Fruit fly (Drosophila melanogaster) whole organism, adult: ENCODE results near the gene Dus4.
A peak's percentile ranks its signal among the peaks of the same experiment; 100 is the strongest.

ENCODE experiments used
- CG11617 ChIP-seq: fragments of 200-800 bp; sonication (Bioruptor generic); optimal IDR thresholded peaks from 2 replicates; lab custom pipeline; 2017; ENCODE audit warnings: mild to moderate bottlenecking, missing biosample characterization, missing genetic modification reagents, missing genetic modification characterization
- CG12768 ChIP-seq: fragments of 200-800 bp; sonication (Bioruptor generic); optimal IDR thresholded peaks from 2 replicates; lab custom pipeline; 2017; ENCODE audit warnings: missing biosample characterization, missing genetic modification characterization, mild to moderate bottlenecking, moderate library complexity, missing genetic modification reagents
- CG14711 ChIP-seq: fragments of 200-800 bp; sonication (Bioruptor generic); optimal IDR thresholded peaks from 2 replicates; lab custom pipeline; 2018; ENCODE audit warnings: missing biosample characterization, mild to moderate bottlenecking, missing genetic modification characterization, moderate library complexity
- CG1620 ChIP-seq: fragments of 200-800 bp; sonication (Bioruptor generic); optimal IDR thresholded peaks from 2 replicates; lab custom pipeline; 2016; ENCODE audit warnings: missing biosample characterization, missing genetic modification characterization
- CG33017 ChIP-seq: fragments of 200-800 bp; sonication (Bioruptor generic); optimal IDR thresholded peaks from 2 replicates; lab custom pipeline; 2018; ENCODE audit warnings: missing biosample characterization, mild to moderate bottlenecking, missing genetic modification characterization, moderate library complexity
- CG5204 ChIP-seq: fragments of 200-800 bp; sonication (Bioruptor generic); optimal IDR thresholded peaks from 2 replicates; lab custom pipeline; 2016; ENCODE audit warnings: missing biosample characterization, missing genetic modification characterization
- CG7045 ChIP-seq: fragments of 200-800 bp; sonication (Bioruptor generic); optimal IDR thresholded peaks from 2 replicates; lab custom pipeline; 2017; ENCODE audit warnings: missing biosample characterization, mild to moderate bottlenecking, missing genetic modification characterization
- CG7101 ChIP-seq: fragments of 200-800 bp; sonication (Bioruptor generic); optimal IDR thresholded peaks from 2 replicates; lab custom pipeline; 2018; ENCODE audit warnings: missing biosample characterization, mild to moderate bottlenecking, missing genetic modification characterization, moderate library complexity
- Clk ChIP-seq: fragments of 200-800 bp; sonication (Bioruptor generic); optimal IDR thresholded peaks from 2 replicates; lab custom pipeline; 2017; ENCODE audit warnings: missing biosample characterization, missing genetic modification characterization
- Crg-1 ChIP-seq: fragments of 200-800 bp; sonication (Bioruptor generic); optimal IDR thresholded peaks from 2 replicates; lab custom pipeline; 2016; ENCODE audit warnings: missing biosample characterization, missing genetic modification characterization
- Hr96 ChIP-seq: fragments of 200-800 bp; sonication (Bioruptor generic); optimal IDR thresholded peaks from 2 replicates; lab custom pipeline; 2016; ENCODE audit warnings: missing biosample characterization, missing genetic modification characterization
- Mnt ChIP-seq: fragments of 200-800 bp; sonication (Bioruptor generic); optimal IDR thresholded peaks from 2 replicates; lab custom pipeline; 2016; ENCODE audit warnings: missing biosample characterization, mild to moderate bottlenecking, missing genetic modification characterization
- bab1 ChIP-seq: fragments of 200-800 bp; sonication (Bioruptor generic); optimal IDR thresholded peaks from 3 replicates; lab custom pipeline; 2019; ENCODE audit warnings: missing biosample characterization, mild to moderate bottlenecking, missing genetic modification characterization, moderate library complexity
- cic ChIP-seq: fragments of 200-800 bp; sonication (Bioruptor generic); optimal IDR thresholded peaks from 2 replicates; lab custom pipeline; 2017; ENCODE audit warnings: missing biosample characterization, mild to moderate bottlenecking, missing genetic modification characterization, moderate library complexity
- cnc ChIP-seq, 2 experiments: fragments of >200 bp; optimal IDR thresholded peaks; 2 replicates each; lab custom pipeline; 2017
- kay ChIP-seq: fragments of 200-800 bp; sonication (Bioruptor generic); peaks from one replicate; lab custom pipeline; 2016; ENCODE audit warnings: missing biosample characterization, missing genetic modification characterization, borderline replicate concordance
- ovo ChIP-seq: fragments of 200-800 bp; sonication (Bioruptor generic); optimal IDR thresholded peaks from 2 replicates; lab custom pipeline; 2016; ENCODE audit warnings: missing biosample characterization, missing genetic modification characterization
- pad ChIP-seq: fragments of 200-800 bp; sonication (Bioruptor generic); optimal IDR thresholded peaks from 3 replicates; lab custom pipeline; 2017; ENCODE audit warnings: missing biosample characterization, missing genetic modification characterization, mild to moderate bottlenecking, moderate library complexity, missing genetic modification reagents
- tj ChIP-seq: fragments of 200-800 bp; sonication (Bioruptor generic); optimal IDR thresholded peaks from 3 replicates; lab custom pipeline; 2017; ENCODE audit warnings: missing biosample characterization, mild to moderate bottlenecking, missing genetic modification characterization, moderate library complexity
- toe ChIP-seq: fragments of 200-800 bp; sonication (Bioruptor generic); optimal IDR thresholded peaks from 2 replicates; lab custom pipeline; 2016; ENCODE audit warnings: missing biosample characterization, missing genetic modification characterization

Dus4 gene

DNA sequence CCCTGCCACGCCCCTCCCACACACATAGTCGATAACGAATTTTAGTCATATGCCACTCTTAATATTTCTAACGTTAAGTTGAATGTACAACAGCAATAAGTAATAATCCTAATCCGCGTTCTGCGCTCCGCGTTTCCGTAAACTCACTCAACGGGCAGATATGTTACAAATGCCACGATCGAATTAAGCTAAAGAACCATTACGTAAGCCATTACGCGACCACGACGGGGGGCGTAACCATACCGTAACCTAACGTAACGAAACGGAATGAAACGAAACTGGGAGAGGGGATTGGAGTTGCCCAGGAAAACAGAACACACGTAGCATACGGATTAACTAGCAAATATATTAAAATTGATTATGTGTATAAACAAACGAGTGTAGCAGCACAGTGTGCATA is 5.3 kb upstream of the Dus4 start:
- TF ChIP-seq ovo, result no peak
- TF ChIP-seq CG7101 (tag; lab: Kevin White, UChicago), result no peak
- no peak for TF ChIP-seq CG12768 (GFP tag; lab: Kevin White, UChicago)
- TF ChIP-seq cic (GFP tag; lab: Kevin White, UChicago), result no peak
- no peak for TF ChIP-seq cnc (optimal IDR thresholded peaks at IDR 0.05; lab: Kevin White, UChicago)
- no peak for TF ChIP-seq kay (GFP tag; lab: Kevin White, UChicago)
- no peak for TF ChIP-seq CG5204
- no peak for TF ChIP-seq CG1620
- no peak for TF ChIP-seq CG11617 (GFP tag; lab: Kevin White, UChicago)
- no peak for TF ChIP-seq CG7045
- TF ChIP-seq tj (GFP tag; lab: Kevin White, UChicago), result no peak
- TF ChIP-seq Hr96 (GFP tag; lab: Kevin White, UChicago), result no peak
- TF ChIP-seq bab1 (GFP tag; lab: Kevin White, UChicago), result no peak
- no peak for TF ChIP-seq Clk (GFP tag; lab: Kevin White, UChicago)
- no peak for TF ChIP-seq Mnt (GFP tag; lab: Kevin White, UChicago)
- no peak for TF ChIP-seq pad
- no peak for TF ChIP-seq CG14711 (tag; lab: Kevin White, UChicago)

DNA sequence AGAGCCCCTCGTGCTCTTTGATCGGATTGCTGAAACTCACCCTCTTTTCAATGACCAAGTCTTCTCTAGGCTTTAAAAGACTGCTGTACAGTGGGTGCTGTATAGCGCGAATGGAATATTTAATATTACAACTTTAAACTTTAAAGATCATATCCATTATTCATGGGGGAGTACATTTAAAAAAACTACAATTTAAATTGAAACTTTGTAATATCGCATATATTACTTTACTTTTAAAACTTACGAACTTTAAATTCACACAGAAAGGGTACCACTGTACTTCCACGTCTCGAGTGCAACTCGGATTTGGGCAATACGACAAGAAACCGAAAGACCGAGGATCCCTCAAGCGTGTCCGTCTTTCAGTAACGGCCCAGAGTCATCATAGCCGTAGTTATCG is 4.2 kb upstream of the Dus4 start, which contains the start of gene Phlpp:
Phlpp (plus strand) TSS at position 214 of the 400 bp plus-strand sequence.
- TF ChIP-seq bab1 (GFP tag; lab: Kevin White, UChicago) (peak; percentile 42), Crg-1 (GFP tag; lab: Kevin White, UChicago) (no peak)

DNA sequence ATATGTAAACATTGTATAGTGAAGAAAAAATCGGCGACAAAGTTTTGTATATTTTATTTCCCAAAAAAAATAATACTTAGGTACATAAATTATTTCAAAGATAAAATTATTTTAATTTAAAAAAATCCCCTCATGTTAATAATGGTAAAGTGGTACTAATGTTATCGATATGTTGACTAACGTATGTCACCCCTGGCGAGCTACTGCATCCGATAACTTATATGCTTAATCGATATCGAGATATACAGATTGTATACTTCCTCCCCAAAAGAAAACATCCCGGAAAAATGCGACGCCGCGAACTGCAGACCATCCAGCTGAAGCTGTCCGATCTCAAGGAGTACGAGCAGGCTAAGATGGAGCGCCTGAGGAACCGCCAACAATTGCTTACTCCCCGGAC is 1.6 kb downstream of the Dus4 start, which contains the start of gene CG17343:
CG17343 (plus strand) TSS at position 224 of the 400 bp plus-strand sequence.
- no peak for TF ChIP-seq tj (GFP tag; lab: Kevin White, UChicago)
- TF ChIP-seq CG11617 (GFP tag; lab: Kevin White, UChicago), result no peak
- TF ChIP-seq CG12768 (GFP tag; lab: Kevin White, UChicago), result no peak
- no peak for TF ChIP-seq ovo

DNA sequence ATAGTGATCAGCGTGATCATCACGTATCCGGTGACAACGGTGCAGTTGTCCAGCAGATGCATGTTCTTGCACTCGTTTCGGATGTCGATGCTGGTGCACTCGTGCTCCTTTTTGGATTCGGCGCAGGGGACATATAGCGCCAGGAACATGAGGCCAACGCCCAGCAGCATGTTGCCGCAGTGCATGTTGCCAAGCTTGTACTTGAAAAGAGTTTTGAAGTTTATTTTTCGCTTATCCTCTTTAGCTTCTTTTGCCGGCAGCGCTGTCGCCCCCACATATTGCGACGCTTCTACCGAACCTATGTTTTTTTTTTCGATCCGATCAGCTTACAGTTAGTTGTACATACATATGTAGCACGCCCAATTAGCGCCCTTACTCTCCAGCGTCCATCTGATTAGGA is 5.3 kb downstream of the Dus4 start:
- TF ChIP-seq CG33017 (tag; lab: Kevin White, UChicago), result no peak
- TF ChIP-seq pad, result peak; percentile 32

DNA sequence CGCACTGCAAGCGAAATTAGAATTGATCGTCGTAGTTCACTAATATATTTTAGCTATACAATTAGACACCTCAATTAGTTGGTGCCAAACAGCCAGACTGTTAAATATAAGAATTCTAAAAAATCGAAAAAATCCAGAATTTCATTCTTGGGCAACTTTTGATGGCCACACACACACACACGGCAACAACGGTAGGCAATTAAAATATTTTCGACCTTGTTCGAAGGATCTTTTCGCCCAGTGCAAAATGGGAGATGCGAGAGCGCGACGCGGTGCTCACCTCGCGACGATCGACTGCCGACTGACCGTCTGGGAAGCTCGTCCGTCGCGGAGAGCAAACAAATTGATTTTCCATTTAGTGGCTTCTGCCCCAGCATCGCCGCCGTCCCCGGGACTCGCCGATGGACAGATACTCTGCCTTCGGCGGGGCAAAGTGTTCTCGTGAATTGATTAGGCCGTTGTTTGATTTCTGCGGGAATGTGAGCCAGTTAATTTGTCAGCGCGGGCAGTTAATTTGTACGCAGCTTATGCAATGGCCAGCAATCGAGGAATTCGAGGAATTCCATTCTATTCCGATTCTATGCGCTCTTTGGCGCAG is 6.6 kb downstream of the Dus4 start, which contains the start of gene CG10702:
CG10702 (minus strand) TSS at position 304 of the 598 bp plus-strand sequence.
- TF ChIP-seq CG14711 (tag; lab: Kevin White, UChicago) (no peak), kay (GFP tag; lab: Kevin White, UChicago) (no peak), Hr96 (GFP tag; lab: Kevin White, UChicago) (no peak), CG12768 (GFP tag; lab: Kevin White, UChicago) (no peak), cic (GFP tag; lab: Kevin White, UChicago) (no peak), CG7045 (no peak)

DNA sequence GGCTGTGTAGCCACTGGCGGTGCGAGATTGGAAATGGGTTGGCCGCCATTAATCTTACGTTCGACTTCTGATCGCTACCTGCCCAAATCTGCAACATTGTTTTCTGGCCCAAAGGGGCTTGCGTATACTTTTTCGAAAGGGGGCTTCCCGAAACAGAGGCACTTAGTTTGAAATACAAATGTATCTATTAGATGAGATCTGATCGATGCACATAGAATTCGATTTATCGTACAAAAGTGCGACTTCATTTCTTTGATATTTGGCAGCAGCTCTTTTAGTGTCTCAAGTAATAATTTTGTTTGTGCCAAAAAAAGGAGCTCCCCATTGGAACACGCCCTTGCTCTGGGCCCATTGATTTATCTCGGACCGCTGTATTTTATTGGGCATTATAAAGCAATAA is 8.6 kb downstream of the Dus4 start:
- no peak for TF ChIP-seq Clk (GFP tag; lab: Kevin White, UChicago)
- no peak for TF ChIP-seq bab1 (GFP tag; lab: Kevin White, UChicago)
- TF ChIP-seq CG11617 (GFP tag; lab: Kevin White, UChicago), result no peak
- TF ChIP-seq cic (GFP tag; lab: Kevin White, UChicago), result no peak
- TF ChIP-seq CG7101 (tag; lab: Kevin White, UChicago), result no peak
- no peak for TF ChIP-seq pad
- TF ChIP-seq Crg-1 (GFP tag; lab: Kevin White, UChicago), result no peak
- TF ChIP-seq kay (GFP tag; lab: Kevin White, UChicago), result no peak
- no peak for TF ChIP-seq CG14711 (tag; lab: Kevin White, UChicago)
- no peak for TF ChIP-seq CG1620
- no peak for TF ChIP-seq CG5204
- no peak for TF ChIP-seq cnc (optimal IDR thresholded peaks at IDR 0.05; lab: Kevin White, UChicago)
- no peak for TF ChIP-seq tj (GFP tag; lab: Kevin White, UChicago)
- no peak for TF ChIP-seq Mnt (GFP tag; lab: Kevin White, UChicago)
- no peak for TF ChIP-seq toe (GFP tag; lab: Kevin White, UChicago)
- no peak for TF ChIP-seq CG7045

DNA sequence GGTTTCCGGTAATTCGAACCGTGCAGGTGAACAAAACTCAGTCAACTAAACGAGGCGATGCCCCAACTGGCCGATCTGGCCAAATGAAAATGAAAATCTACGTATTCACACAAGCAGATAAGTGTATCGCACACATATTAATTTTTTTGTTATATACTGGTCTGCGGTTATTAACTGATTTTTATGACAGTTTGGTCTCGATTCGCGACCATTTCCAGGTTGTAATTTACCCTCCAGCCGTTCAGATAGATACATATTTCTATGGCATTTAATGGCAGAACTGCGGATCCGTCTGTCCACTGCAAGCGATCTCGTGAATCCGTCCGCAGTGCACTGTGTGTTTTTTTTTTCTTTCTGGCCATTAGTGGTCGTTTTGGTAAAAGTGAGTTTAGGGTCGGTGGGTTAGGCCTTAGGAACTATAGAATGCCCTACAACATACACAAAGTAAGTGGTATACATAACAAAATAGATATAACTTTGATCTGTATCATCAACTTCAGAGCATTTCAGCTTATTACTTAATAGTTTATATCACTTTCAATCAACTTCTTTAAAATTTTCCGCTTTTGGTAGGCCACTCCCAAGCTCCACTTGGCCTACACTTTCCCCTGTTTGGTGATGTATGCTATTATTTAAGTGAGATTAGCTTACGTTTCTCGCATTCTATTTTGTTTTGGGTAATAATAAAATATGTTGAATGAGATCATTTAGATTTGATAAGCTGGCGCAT is 11.2 kb downstream of the Dus4 start, which contains the start of gene CG17572:
CG17572 (minus strand) TSS at position 51 of the 730 bp plus-strand sequence.
- TF ChIP-seq CG12768 (GFP tag; lab: Kevin White, UChicago) (no peak), CG1620 (no peak), toe (GFP tag; lab: Kevin White, UChicago) (no peak), tj (GFP tag; lab: Kevin White, UChicago) (no peak), Mnt (GFP tag; lab: Kevin White, UChicago) (no peak), Crg-1 (GFP tag; lab: Kevin White, UChicago) (no peak), kay (GFP tag; lab: Kevin White, UChicago) (no peak), pad (no peak), cic (GFP tag; lab: Kevin White, UChicago) (no peak), cnc (optimal IDR thresholded peaks at IDR 0.05; lab: Kevin White, UChicago) (no peak), ovo (no peak), CG5204 (no peak), CG7101 (tag; lab: Kevin White, UChicago) (no peak), CG33017 (tag; lab: Kevin White, UChicago) (no peak), CG11617 (GFP tag; lab: Kevin White, UChicago) (no peak)
